Worm (Caenorhabditis elegans) whole organism, mixed stage, embryonic: ENCODE measurements around the gene cth-1.

Source experiments
- bed-3 ChIP-seq: fragments of 200-800 bp; sonication (Bioruptor generic); optimal IDR thresholded peaks from 3 replicates; lab custom pipeline; 2018; ENCODE audit warnings: mild to moderate bottlenecking, missing genetic modification characterization, moderate library complexity, missing compliant biosample characterization
- blmp-1 ChIP-seq: fragments of 150-350 bp; optimal IDR thresholded peaks from 2 replicates; lab custom pipeline; 2014; ENCODE audit warnings: missing biosample characterization, missing genetic modification characterization
- ceh-39 ChIP-seq: fragments of 150-350 bp; optimal IDR thresholded peaks from 2 replicates; lab custom pipeline; 2014; ENCODE audit warnings: missing biosample characterization, missing genetic modification characterization
- ceh-43 ChIP-seq: fragments of 200-800 bp; sonication (Bioruptor generic); optimal IDR thresholded peaks from 2 replicates; lab custom pipeline; 2018; ENCODE audit warnings: mild to moderate bottlenecking, missing genetic modification characterization, moderate library complexity, missing compliant biosample characterization
- ceh-83 ChIP-seq: fragments of 200-800 bp; sonication (Bioruptor generic); optimal IDR thresholded peaks from 2 replicates; lab custom pipeline; 2018; ENCODE audit warnings: mild to moderate bottlenecking, missing genetic modification characterization, missing compliant biosample characterization
- ces-1 ChIP-seq: fragments of 150-350 bp; optimal IDR thresholded peaks from 2 replicates; lab custom pipeline; 2014; ENCODE audit warnings: missing biosample characterization, missing genetic modification reagents, missing genetic modification characterization
- cnd-1 ChIP-seq: fragments of 200-800 bp; sonication (Bioruptor generic); optimal IDR thresholded peaks from 2 replicates; lab custom pipeline; 2018; ENCODE audit warnings: mild to moderate bottlenecking, missing genetic modification characterization, missing compliant biosample characterization
- drap-1 ChIP-seq: fragments of 200-800 bp; sonication (Bioruptor generic); optimal IDR thresholded peaks from 3 replicates; lab custom pipeline; 2018; ENCODE audit warnings: mild to moderate bottlenecking, missing genetic modification characterization, missing compliant biosample characterization
- elt-1 ChIP-seq: sonication (generic microtip); optimal IDR thresholded peaks from 2 replicates; lab custom pipeline; 2017; ENCODE audit warnings: missing genetic modification characterization, mild to moderate bottlenecking, missing compliant biosample characterization, antibody characterized with exemption, moderate library complexity, borderline replicate concordance; ENCODE audit not compliant: insufficient read depth
- elt-3 ChIP-seq: fragments of 150-350 bp; optimal IDR thresholded peaks from 2 replicates; lab custom pipeline; 2014; ENCODE audit warnings: missing biosample characterization, missing genetic modification characterization
- ham-2 ChIP-seq: fragments of 200-800 bp; sonication (Bioruptor generic); optimal IDR thresholded peaks from 2 replicates; lab custom pipeline; 2018; ENCODE audit warnings: mild to moderate bottlenecking, missing genetic modification characterization, missing compliant biosample characterization
- hlh-1 ChIP-seq: fragments of 150-350 bp; optimal IDR thresholded peaks from 2 replicates; lab custom pipeline; 2014; ENCODE audit warnings: missing biosample characterization, missing genetic modification reagents, missing genetic modification characterization
- lin-13 ChIP-seq: fragments of 150-350 bp; optimal IDR thresholded peaks from 2 replicates; lab custom pipeline; 2014; ENCODE audit warnings: missing biosample characterization, missing genetic modification characterization
- lin-32 ChIP-seq: fragments of 200-800 bp; sonication (Bioruptor generic); optimal IDR thresholded peaks from 2 replicates; lab custom pipeline; 2018; ENCODE audit warnings: mild to moderate bottlenecking, missing genetic modification characterization, missing compliant biosample characterization
- lsy-2 ChIP-seq: fragments of 150-350 bp; optimal IDR thresholded peaks from 2 replicates; lab custom pipeline; 2014; ENCODE audit warnings: missing biosample characterization, missing genetic modification characterization
- mab-5 ChIP-seq: fragments of 150-350 bp; optimal IDR thresholded peaks from 2 replicates; lab custom pipeline; 2014; ENCODE audit warnings: missing biosample characterization, missing genetic modification characterization
- mep-1 ChIP-seq: fragments of 150-350 bp; optimal IDR thresholded peaks from 2 replicates; lab custom pipeline; 2017; ENCODE audit warnings: missing biosample characterization, missing genetic modification reagents, missing genetic modification characterization, inconsistent platforms
- mls-2 ChIP-seq: sonication (generic microtip); optimal IDR thresholded peaks from 2 replicates; lab custom pipeline; 2016; ENCODE audit warnings: mild to moderate bottlenecking, missing genetic modification characterization, moderate library complexity, missing compliant biosample characterization
- nhr-12 ChIP-seq: fragments of 150-350 bp; optimal IDR thresholded peaks from 2 replicates; lab custom pipeline; 2014; ENCODE audit warnings: missing biosample characterization, missing genetic modification characterization
- nhr-2 ChIP-seq: fragments of 150-350 bp; optimal IDR thresholded peaks from 2 replicates; lab custom pipeline; 2014; ENCODE audit warnings: missing biosample characterization, missing genetic modification characterization
- nhr-237 ChIP-seq: fragments of 150-350 bp; optimal IDR thresholded peaks from 2 replicates; lab custom pipeline; 2014; ENCODE audit warnings: missing biosample characterization, missing genetic modification characterization
- nhr-28 ChIP-seq: fragments of 150-350 bp; optimal IDR thresholded peaks from 2 replicates; lab custom pipeline; 2014; ENCODE audit warnings: missing biosample characterization, missing genetic modification characterization
- nhr-76 ChIP-seq: sonication (generic microtip); optimal IDR thresholded peaks from 2 replicates; lab custom pipeline; 2017; ENCODE audit warnings: missing biosample characterization, missing genetic modification characterization
- pha-4 ChIP-seq: fragments of 150-350 bp; optimal IDR thresholded peaks from 2 replicates; lab custom pipeline; 2018; ENCODE audit warnings: missing biosample characterization, missing genetic modification reagents, missing genetic modification characterization
- sem-2 ChIP-seq: fragments of 200-800 bp; sonication (Bioruptor generic); optimal IDR thresholded peaks from 2 replicates; lab custom pipeline; 2018; ENCODE audit warnings: mild to moderate bottlenecking, missing genetic modification characterization, missing compliant biosample characterization
- snpc-4 ChIP-seq: fragments of 150-350 bp; optimal IDR thresholded peaks from 2 replicates; lab custom pipeline; 2014; ENCODE audit warnings: missing biosample characterization, missing genetic modification characterization
- sptf-1 ChIP-seq: sonication (generic microtip); optimal IDR thresholded peaks from 2 replicates; lab custom pipeline; 2017; ENCODE audit warnings: mild to moderate bottlenecking, missing genetic modification characterization, moderate library complexity, missing compliant biosample characterization
- tbx-8 ChIP-seq: fragments of 200-800 bp; sonication (Bioruptor generic); optimal IDR thresholded peaks from 2 replicates; lab custom pipeline; 2018; ENCODE audit warnings: mild to moderate bottlenecking, missing genetic modification characterization, moderate library complexity, missing compliant biosample characterization
- unc-120 ChIP-seq: sonication (generic microtip); optimal IDR thresholded peaks from 2 replicates; lab custom pipeline; 2017; ENCODE audit warnings: missing genetic modification characterization, missing compliant biosample characterization; ENCODE audit not compliant: poor library complexity, severe bottlenecking
- unc-39 ChIP-seq: fragments of 150-350 bp; optimal IDR thresholded peaks from 2 replicates; lab custom pipeline; 2014; ENCODE audit warnings: missing biosample characterization, missing genetic modification characterization
- unc-62 ChIP-seq: fragments of 150-350 bp; optimal IDR thresholded peaks from 2 replicates; lab custom pipeline; 2014; ENCODE audit warnings: missing biosample characterization, missing genetic modification reagents, missing genetic modification characterization
- zip-8 ChIP-seq: fragments of 150-350 bp; optimal IDR thresholded peaks from 2 replicates; lab custom pipeline; 2014; ENCODE audit warnings: missing biosample characterization, missing genetic modification characterization
- ztf-11 ChIP-seq: fragments of 150-350 bp; optimal IDR thresholded peaks from 2 replicates; lab custom pipeline; 2014; ENCODE audit warnings: missing biosample characterization, missing genetic modification characterization

Gene cth-1

ce11 chrV:16060135-16060534 lies 40.3 kb upstream of the cth-1 start, which contains the start of gene F14H3.15:
Gene F14H3.15 (minus strand): TSS chrV:16060235.
- TF ChIP-seq drap-1, result no peak
- no peak for TF ChIP-seq hlh-1 (tag; lab: Kevin White, UChicago)
- no peak for TF ChIP-seq tbx-8 (GFP tag; lab: Kevin White, UChicago)
- TF ChIP-seq nhr-76, result no peak
- no peak for TF ChIP-seq unc-39 (tag; lab: Kevin White, UChicago)
- no peak for TF ChIP-seq bed-3
- no peak for TF ChIP-seq blmp-1 (tag; lab: Kevin White, UChicago)
- TF ChIP-seq nhr-12 (tag; lab: Kevin White, UChicago), result no peak
- TF ChIP-seq unc-62 (GFP tag; lab: Kevin White, UChicago), result no peak

ce11 chrV:16061993-16062392 lies 38.5 kb upstream of the cth-1 start, which contains the start of gene fbxa-100:
Gene fbxa-100 (minus strand): TSS chrV:16062093.
- TF ChIP-seq unc-120 (tag; lab: Kevin White, UChicago), result no peak
- TF ChIP-seq sptf-1, result no peak
- TF ChIP-seq lsy-2 (tag; lab: Kevin White, UChicago), result no peak
- TF ChIP-seq pha-4 (tag; lab: Kevin White, UChicago), result no peak
- no peak for TF ChIP-seq blmp-1 (tag; lab: Kevin White, UChicago)
- TF ChIP-seq unc-62 (GFP tag; lab: Kevin White, UChicago), result no peak

- TF ChIP-seq ces-1 (GFP tag; lab: Kevin White, UChicago) (no peak), blmp-1 (tag; lab: Kevin White, UChicago) (no peak), ham-2 (GFP tag; lab: Kevin White, UChicago) (no peak), ceh-43 (GFP tag; lab: Kevin White, UChicago) (no peak), ceh-39 (tag; lab: Kevin White, UChicago) (no peak), ztf-11 (no peak), tbx-8 (GFP tag; lab: Kevin White, UChicago) (no peak), cnd-1 (tag; lab: Kevin White, UChicago) (no peak), nhr-12 (tag; lab: Kevin White, UChicago) (no peak), lin-13 (tag; lab: Kevin White, UChicago) (no peak), nhr-28 (no peak), lin-32 (GFP tag; lab: Kevin White, UChicago) (no peak), snpc-4 (tag; lab: Kevin White, UChicago) (no peak), elt-3 (tag; lab: Kevin White, UChicago) (no peak), nhr-2 (tag; lab: Kevin White, UChicago) (no peak), unc-62 (GFP tag; lab: Kevin White, UChicago) (no peak)
These were observed 37.7 kb upstream of the cth-1 start, which contains the start of gene F14H3.14 for ce11 chrV:16062788-16063187. Gene F14H3.14 (minus strand): TSS chrV:16062888.

- TF ChIP-seq blmp-1 (tag; lab: Kevin White, UChicago) (no peak), unc-62 (GFP tag; lab: Kevin White, UChicago) (no peak), zip-8 (tag; lab: Kevin White, UChicago) (no peak), sem-2 (no peak), hlh-1 (tag; lab: Kevin White, UChicago) (no peak), mab-5 (no peak), lin-32 (GFP tag; lab: Kevin White, UChicago) (no peak), elt-1 (tag; lab: Kevin White, UChicago) (no peak), mls-2 (tag; lab: Kevin White, UChicago) (no peak), mep-1 (tag; lab: Kevin White, UChicago) (no peak), ceh-83 (GFP tag; lab: Kevin White, UChicago) (no peak), nhr-12 (tag; lab: Kevin White, UChicago) (no peak), lin-13 (tag; lab: Kevin White, UChicago) (no peak)
These were observed 31.5 kb upstream of the cth-1 start, which contains the start of gene cyp-35D1 for ce11 chrV:16068938-16069337. Gene cyp-35D1 (plus strand): TSS chrV:16069238.

- TF ChIP-seq blmp-1 (tag; lab: Kevin White, UChicago) (no peak), tbx-8 (GFP tag; lab: Kevin White, UChicago) (no peak), nhr-237 (tag; lab: Kevin White, UChicago) (no peak)
These were observed 29.3 kb upstream of the cth-1 start, which contains the start of gene nhr-176 for ce11 chrV:16071167-16071566. Gene nhr-176 (plus strand): TSS chrV:16071325.
